Fruit fly (Drosophila melanogaster) S2 (cell line): ENCODE measurements around the gene CG9117.

Experiments used
- CG8478 ChIP-seq: fragments of >200 bp; optimal IDR thresholded peaks from 2 replicates; lab custom pipeline; 2018
- CTCF ChIP-seq, 2 experiments: fragments of >200 bp; optimal IDR thresholded peaks; 2 replicates each; lab custom pipeline; 2018

DNA sequence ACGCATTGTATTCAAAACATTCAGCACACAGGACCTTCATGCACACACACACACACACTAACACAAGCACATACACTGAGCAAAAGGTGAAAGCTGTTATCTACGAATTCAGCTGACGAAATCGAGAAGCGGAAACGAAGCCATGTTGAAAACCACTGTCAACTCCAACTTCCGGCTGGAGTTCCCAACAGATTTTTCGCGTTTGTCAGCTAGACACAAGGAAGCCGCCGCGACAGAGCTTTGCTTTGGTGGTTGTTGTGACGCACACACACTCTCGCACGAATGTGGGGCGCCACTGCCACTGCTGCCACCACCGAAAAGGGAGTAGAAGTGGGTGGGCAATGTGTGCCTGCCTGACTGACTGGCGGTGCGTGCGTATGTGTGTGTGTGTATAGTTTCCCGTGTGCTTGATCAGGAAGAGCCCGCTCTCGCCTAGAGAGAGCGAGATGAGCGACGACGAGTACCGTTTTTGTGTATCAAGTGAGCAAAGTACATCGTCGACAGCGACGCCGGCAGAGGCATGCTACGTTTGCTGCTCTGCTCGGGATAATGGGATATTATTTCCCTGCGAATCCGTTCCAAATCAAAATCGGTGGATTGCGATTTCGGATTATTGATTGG is 40.0 kb downstream of the CG9117 start:
- TF ChIP-seq CG8478 (lab: Kevin White, UChicago) (no peak), CTCF (optimal IDR thresholded peaks at IDR 0.05; lab: Kevin White, UChicago) (no peak)
